Worm (Caenorhabditis elegans) whole organism, young adult: ENCODE data around the gene cpar-1.

Experiments
- C06A6.2 ChIP-seq: fragments of 200-800 bp; sonication (Bioruptor generic); conservative IDR thresholded peaks from 2 replicates; pipeline ENCODE4 v1.3.6; 2022; ENCODE audit warnings: missing genetic modification characterization, missing compliant biosample characterization
- F10E7.11 ChIP-seq: sonication (generic microtip); optimal IDR thresholded peaks from 2 replicates; lab custom pipeline; 2017; ENCODE audit warnings: mild to moderate bottlenecking, missing genetic modification characterization, moderate library complexity, missing compliant biosample characterization
- F22D6.2 ChIP-seq: sonication (generic microtip); optimal IDR thresholded peaks from 2 replicates; lab custom pipeline; 2016; ENCODE audit warnings: mild to moderate bottlenecking, missing genetic modification characterization, missing compliant biosample characterization
- F23B12.7 ChIP-seq: sonication (generic microtip); optimal IDR thresholded peaks from 2 replicates; lab custom pipeline; 2017; ENCODE audit warnings: missing genetic modification characterization, mild to moderate bottlenecking, missing compliant biosample characterization, antibody characterized with exemption, moderate library complexity; ENCODE audit not compliant: insufficient read depth
- F39B2.1 ChIP-seq: fragments of 200-800 bp; sonication (Bioruptor generic); IDR thresholded peaks from 2 replicates; pipeline ENCODE4 v1.3.6; 2022; ENCODE audit warnings: missing genetic modification reagents, missing genetic modification characterization, missing compliant biosample characterization
- F52B5.7 ChIP-seq: sonication (generic microtip); optimal IDR thresholded peaks from 2 replicates; lab custom pipeline; 2016; ENCODE audit warnings: mild to moderate bottlenecking, missing genetic modification characterization, missing compliant biosample characterization
- Y56A3A.18 ChIP-seq: fragments of 200-800 bp; sonication (Bioruptor generic); IDR thresholded peaks from 2 replicates; pipeline ENCODE4 v1.3.6; 2022; ENCODE audit warnings: missing genetic modification reagents, missing genetic modification characterization, missing compliant biosample characterization
- Y79H2A.3 ChIP-seq: fragments of 200-800 bp; sonication (Bioruptor generic); conservative IDR thresholded peaks from 2 replicates; pipeline ENCODE4 v1.3.6; 2022; ENCODE audit warnings: missing genetic modification reagents, missing genetic modification characterization, missing compliant biosample characterization
- Y95B8A.8 ChIP-seq: fragments of 200-800 bp; sonication (Bioruptor generic); IDR thresholded peaks from 2 replicates; pipeline ENCODE4 v1.3.6; 2022; ENCODE audit warnings: missing genetic modification reagents, missing genetic modification characterization, missing compliant biosample characterization
- aptf-2 ChIP-seq: fragments of 200-800 bp; sonication (Bioruptor generic); conservative IDR thresholded peaks from 2 replicates; pipeline ENCODE4 v1.3.6; 2022; ENCODE audit warnings: missing genetic modification reagents, missing genetic modification characterization, missing compliant biosample characterization
- aptf-3 ChIP-seq: fragments of 200-800 bp; sonication (Bioruptor generic); IDR thresholded peaks from 2 replicates; pipeline ENCODE4 v1.3.6; 2022; ENCODE audit warnings: missing genetic modification characterization, missing compliant biosample characterization
- atf-7 ChIP-seq: sonication (generic microtip); optimal IDR thresholded peaks from 2 replicates; lab custom pipeline; 2017; ENCODE audit warnings: mild to moderate bottlenecking, missing genetic modification characterization, missing compliant biosample characterization
- attf-6 ChIP-seq: fragments of 200-800 bp; sonication (Bioruptor generic); IDR thresholded peaks from 2 replicates; pipeline ENCODE4 v1.3.6; 2022; ENCODE audit warnings: missing genetic modification reagents, missing genetic modification characterization, missing compliant biosample characterization
- bed-2 ChIP-seq: fragments of 200-800 bp; sonication (Bioruptor generic); IDR thresholded peaks from 2 replicates; pipeline ENCODE4 v1.3.6; 2022; ENCODE audit warnings: missing genetic modification reagents, missing genetic modification characterization, missing compliant biosample characterization
- ceh-100 ChIP-seq: fragments of 200-800 bp; sonication (Bioruptor generic); IDR thresholded peaks from 2 replicates; pipeline ENCODE4 v1.3.6; 2022; ENCODE audit warnings: missing genetic modification reagents, missing genetic modification characterization, missing compliant biosample characterization
- ceh-27 ChIP-seq: fragments of 200-800 bp; sonication (Bioruptor generic); optimal IDR thresholded peaks from 2 replicates; lab custom pipeline; 2018; ENCODE audit warnings: mild to moderate bottlenecking, missing genetic modification characterization, moderate library complexity, missing compliant biosample characterization
- ceh-91 ChIP-seq: fragments of 200-800 bp; sonication (Bioruptor generic); IDR thresholded peaks from 2 replicates; pipeline ENCODE4 v1.3.6; 2022; ENCODE audit warnings: missing genetic modification reagents, missing genetic modification characterization, missing compliant biosample characterization
- fkh-3 ChIP-seq: sonication (generic microtip); optimal IDR thresholded peaks from 2 replicates; lab custom pipeline; 2016; ENCODE audit warnings: mild to moderate bottlenecking, missing genetic modification characterization, missing compliant biosample characterization
- him-1 ChIP-seq: sonication (generic microtip); optimal IDR thresholded peaks from 2 replicates; lab custom pipeline; 2016; ENCODE audit warnings: missing genotype, missing genetic modification reagents, missing genetic modification characterization, missing compliant biosample characterization
- hrde-1 ChIP-seq: sonication (generic microtip); optimal IDR thresholded peaks from 2 replicates; lab custom pipeline; 2016; ENCODE audit warnings: missing genetic modification characterization, mild to moderate bottlenecking, missing compliant biosample characterization, moderate library complexity, missing genotype, missing genetic modification reagents, borderline replicate concordance
- hsf-1 ChIP-seq: fragments of 200-800 bp; sonication (Bioruptor generic); IDR thresholded peaks from 2 replicates; pipeline ENCODE4 v1.3.6; 2022; ENCODE audit warnings: missing genetic modification reagents, missing genetic modification characterization, missing compliant biosample characterization
- lag-1 ChIP-seq: fragments of 200-800 bp; sonication (Bioruptor generic); IDR thresholded peaks from 2 replicates; pipeline ENCODE4 v1.3.6; 2022; ENCODE audit warnings: missing genetic modification reagents, missing genetic modification characterization, missing compliant biosample characterization
- let-526 ChIP-seq: fragments of 200-800 bp; sonication (Bioruptor generic); IDR thresholded peaks from 2 replicates; pipeline ENCODE4 v1.3.6; 2022; ENCODE audit warnings: missing genetic modification reagents, missing genetic modification characterization, missing compliant biosample characterization
- lin-26 ChIP-seq: fragments of 200-800 bp; sonication (Bioruptor generic); IDR thresholded peaks from 2 replicates; pipeline ENCODE4 v1.3.6; 2022; ENCODE audit warnings: missing genetic modification reagents, missing genetic modification characterization, missing compliant biosample characterization
- lin-35 ChIP-seq, 3 experiments: fragments of 150-350 bp in 2 of 3; sonication (generic microtip) in 1 of 3; optimal IDR thresholded peaks; 2 replicates each; lab custom pipeline; 2014 to 2018; ENCODE audit warnings: missing biosample characterization in 3 of 3, missing genetic modification characterization in 3 of 3, missing genetic modification reagents in 3 of 3
- lir-1 ChIP-seq: fragments of 200-800 bp; sonication (Bioruptor generic); conservative IDR thresholded peaks from 2 replicates; pipeline ENCODE4 v1.3.6; 2022; ENCODE audit warnings: missing genetic modification reagents, missing genetic modification characterization, missing compliant biosample characterization
- lsl-1 ChIP-seq: fragments of 200-800 bp; sonication (Bioruptor generic); optimal IDR thresholded peaks from 2 replicates; lab custom pipeline; 2018; ENCODE audit warnings: mild to moderate bottlenecking, missing genetic modification characterization, moderate library complexity, missing compliant biosample characterization
- lsy-27 ChIP-seq: sonication (generic microtip); optimal IDR thresholded peaks from 2 replicates; lab custom pipeline; 2017; ENCODE audit warnings: missing genetic modification characterization, mild to moderate bottlenecking, missing compliant biosample characterization, antibody characterized with exemption, missing genotype, borderline replicate concordance; ENCODE audit not compliant: insufficient read depth
- madf-10 ChIP-seq: sonication (generic microtip); optimal IDR thresholded peaks from 2 replicates; lab custom pipeline; 2016; ENCODE audit warnings: mild to moderate bottlenecking, missing genetic modification characterization, missing compliant biosample characterization
- madf-3 ChIP-seq: fragments of 200-800 bp; sonication (Bioruptor generic); IDR thresholded peaks from 2 replicates; pipeline ENCODE4 v1.3.6; 2022; ENCODE audit warnings: missing genetic modification reagents, missing genetic modification characterization, missing compliant biosample characterization
- madf-6 ChIP-seq: fragments of 200-800 bp; sonication (Bioruptor generic); IDR thresholded peaks from 2 replicates; pipeline ENCODE4 v1.3.6; 2022; ENCODE audit warnings: missing genetic modification reagents, missing genetic modification characterization, missing compliant biosample characterization
- mcd-1 ChIP-seq: fragments of 200-800 bp; sonication (Bioruptor generic); IDR thresholded peaks from 2 replicates; pipeline ENCODE4 v1.3.6; 2022; ENCODE audit warnings: missing genetic modification reagents, missing genetic modification characterization, missing compliant biosample characterization
- nfya-1 ChIP-seq: sonication (generic microtip); optimal IDR thresholded peaks from 2 replicates; lab custom pipeline; 2017; ENCODE audit warnings: antibody characterized with exemption, missing compliant biosample characterization, missing genetic modification characterization, borderline replicate concordance; ENCODE audit not compliant: insufficient read depth
- nhr-27 ChIP-seq: fragments of 200-800 bp; sonication (Bioruptor generic); optimal IDR thresholded peaks from 2 replicates; lab custom pipeline; 2018; ENCODE audit warnings: mild to moderate bottlenecking, missing genetic modification characterization, moderate library complexity, missing compliant biosample characterization
- pbrm-1 ChIP-seq: fragments of 200-800 bp; sonication (Bioruptor generic); IDR thresholded peaks from 2 replicates; pipeline ENCODE4 v1.3.6; 2022; ENCODE audit warnings: missing genetic modification reagents, missing genetic modification characterization, missing compliant biosample characterization
- rec-8 ChIP-seq, 2 experiments: sonication (generic microtip); optimal IDR thresholded peaks; 2 replicates each; lab custom pipeline; 2016; ENCODE audit warnings: mild to moderate bottlenecking in 2 of 2, missing genetic modification characterization in 2 of 2, missing genetic modification reagents in 2 of 2, missing genotype in 2 of 2, missing biosample characterization in 1 of 2, missing compliant biosample characterization in 1 of 2, moderate library complexity in 1 of 2
- rpc-1 ChIP-seq, 2 experiments: fragments of 150-350 bp in 1 of 2; sonication (generic microtip) in 1 of 2; optimal IDR thresholded peaks; 2 replicates each; lab custom pipeline; 2014 to 2018; ENCODE audit warnings: missing biosample characterization in 1 of 2, missing genetic modification characterization in 1 of 2, missing genetic modification reagents in 1 of 2, missing genotype in 1 of 2
- sea-2 ChIP-seq: fragments of 200-800 bp; sonication (Bioruptor generic); IDR thresholded peaks from 2 replicates; pipeline ENCODE4 v1.3.6; 2022; ENCODE audit warnings: missing genetic modification characterization, missing compliant biosample characterization
- snpc-1.3 ChIP-seq: sonication (generic microtip); optimal IDR thresholded peaks from 2 replicates; lab custom pipeline; 2017; ENCODE audit warnings: missing genetic modification characterization, mild to moderate bottlenecking, missing compliant biosample characterization, antibody characterized with exemption, moderate library complexity, missing genotype, missing genetic modification reagents; ENCODE audit not compliant: insufficient read depth
- snpc-3.4 ChIP-seq: sonication (generic microtip); optimal IDR thresholded peaks from 2 replicates; lab custom pipeline; 2017; ENCODE audit warnings: missing genetic modification characterization, mild to moderate bottlenecking, missing compliant biosample characterization, antibody characterized with exemption, moderate library complexity, missing genotype, missing genetic modification reagents
- tbx-9 ChIP-seq: sonication (generic microtip); optimal IDR thresholded peaks from 2 replicates; lab custom pipeline; 2016; ENCODE audit warnings: borderline replicate concordance, missing genetic modification characterization, inconsistent platforms, missing compliant biosample characterization
- zfh-2 ChIP-seq: fragments of 200-800 bp; sonication (Bioruptor generic); conservative IDR thresholded peaks from 2 replicates; pipeline ENCODE4 v1.3.6; 2022; ENCODE audit warnings: missing genetic modification reagents, missing genetic modification characterization, missing compliant biosample characterization
- ztf-28 ChIP-seq: fragments of 200-800 bp; sonication (Bioruptor generic); IDR thresholded peaks from 2 replicates; pipeline ENCODE4 v1.3.6; 2022; ENCODE audit warnings: missing genetic modification reagents, missing genetic modification characterization, missing compliant biosample characterization
- ztf-3 ChIP-seq: fragments of 200-800 bp; sonication (Bioruptor generic); optimal IDR thresholded peaks from 2 replicates; lab custom pipeline; 2018; ENCODE audit warnings: mild to moderate bottlenecking, missing genetic modification characterization, missing compliant biosample characterization
- ztf-6 ChIP-seq: fragments of 200-800 bp; sonication (Bioruptor generic); IDR thresholded peaks from 2 replicates; pipeline ENCODE4 v1.3.6; 2022; ENCODE audit warnings: missing genetic modification reagents, missing genetic modification characterization, missing compliant biosample characterization

Gene cpar-1

ce11 chrIII:9461894-9462784 is 28.3 kb downstream of the cpar-1 start (continued):
- TF ChIP-seq ceh-100 = peak; percentile 16; the same call in 1 of the 2 replicates
- no peak for TF ChIP-seq madf-10
- TF ChIP-seq lin-26 (GFP tag; lab: Robert Waterston, UW) = peak; percentile 72; the same call in 1 of the 2 replicates
- TF ChIP-seq madf-6 (GFP tag; lab: Robert Waterston, UW) = no peak
- no peak for TF ChIP-seq lir-1 (GFP tag; lab: Robert Waterston, UW)
- TF ChIP-seq let-526 (GFP tag; lab: Robert Waterston, UW) = no peak
- TF ChIP-seq ceh-27 (GFP tag; lab: Kevin White, UChicago) = no peak
- peak; percentile 17 for TF ChIP-seq lsl-1 (GFP tag; lab: Kevin White, UChicago)
- TF ChIP-seq Y56A3A.18 (GFP tag; lab: Robert Waterston, UW) = no peak
- TF ChIP-seq bed-2 (GFP tag; lab: Robert Waterston, UW) = no peak
- TF ChIP-seq aptf-3 (GFP tag; lab: Robert Waterston, UW) = 0 out of 2 replicates have a peak, but pooled peaks have one; percentile 47
- TF ChIP-seq ztf-6 (GFP tag; lab: Robert Waterston, UW) = no peak
- no peak for TF ChIP-seq madf-3 (GFP tag; lab: Robert Waterston, UW)
- TF ChIP-seq ceh-91 (GFP tag; lab: Robert Waterston, UW) = no peak
- no peak; the same call in 1 of the 2 replicates for TF ChIP-seq hsf-1 (GFP tag; lab: Robert Waterston, UW)
- peak in 1 of 2 experiments; percentile 44 for TF ChIP-seq rec-8 (tag; optimal IDR thresholded peaks at IDR 0.05; lab: Kevin White, UChicago)
- 0 out of 2 replicates have a peak, but pooled peaks have one; percentile 5 for TF ChIP-seq ztf-28 (GFP tag; lab: Robert Waterston, UW)
- TF ChIP-seq sea-2 (GFP tag; lab: Robert Waterston, UW) = no peak
- no peak for TF ChIP-seq F23B12.7
- no peak for TF ChIP-seq lin-35 (GFP tag; optimal IDR thresholded peaks at IDR 0.05; lab: Kevin White, UChicago)
- TF ChIP-seq mcd-1 (GFP tag; lab: Robert Waterston, UW) = no peak
- TF ChIP-seq nhr-27 (tag; lab: Kevin White, UChicago) = no peak
- no peak for TF ChIP-seq snpc-1.3 (tag; lab: Kevin White, UChicago)
- no peak for TF ChIP-seq F22D6.2 (tag; lab: Kevin White, UChicago)
- TF ChIP-seq attf-6 (GFP tag; lab: Robert Waterston, UW) = no peak
- no peak for TF ChIP-seq hrde-1 (tag; lab: Kevin White, UChicago)
- no peak for TF ChIP-seq Y95B8A.8 (GFP tag; lab: Robert Waterston, UW)
- TF ChIP-seq F52B5.7 = peak; percentile 21
- TF ChIP-seq Y79H2A.3 (GFP tag; lab: Robert Waterston, UW) = peak; percentile 31; the same call in 1 of the 2 replicates
- no peak for TF ChIP-seq F39B2.1 (GFP tag; lab: Robert Waterston, UW)
- no peak for TF ChIP-seq C06A6.2 (GFP tag; lab: Robert Waterston, UW)
- no peak for TF ChIP-seq nfya-1
- TF ChIP-seq ztf-3 (GFP tag; lab: Kevin White, UChicago) = no peak
- TF ChIP-seq zfh-2 (GFP tag; lab: Robert Waterston, UW) = peak; percentile 59
- TF ChIP-seq fkh-3 (tag; lab: Kevin White, UChicago) = no peak
- no peak for TF ChIP-seq tbx-9 (tag; lab: Kevin White, UChicago)
- no peak for TF ChIP-seq him-1
- no peak for TF ChIP-seq F10E7.11
- TF ChIP-seq atf-7 (tag; lab: Kevin White, UChicago) = peak; percentile 32
- no peak for TF ChIP-seq aptf-2 (GFP tag; lab: Robert Waterston, UW)
- no peak for TF ChIP-seq rpc-1 (optimal IDR thresholded peaks at IDR 0.05; lab: Kevin White, UChicago)
- no peak for TF ChIP-seq rpc-1 (tag; optimal IDR thresholded peaks at IDR 0.05; lab: Kevin White, UChicago)
- TF ChIP-seq lsy-27 (tag; lab: Kevin White, UChicago) = no peak
- no peak for TF ChIP-seq pbrm-1 (GFP tag; lab: Robert Waterston, UW)
- TF ChIP-seq snpc-3.4 (tag; lab: Kevin White, UChicago) = no peak
- no peak for TF ChIP-seq lag-1 (GFP tag; lab: Robert Waterston, UW)
